Worm (Caenorhabditis elegans) whole organism, L3 larva: ENCODE results near the gene fbxa-170.

Source experiments
- fkh-10 ChIP-seq: sonication (generic microtip); optimal IDR thresholded peaks from 2 replicates; lab custom pipeline; 2017; ENCODE audit warnings: missing biosample characterization, missing genetic modification reagents, missing genetic modification characterization
- nhr-77 ChIP-seq: fragments of 150-350 bp; optimal IDR thresholded peaks from 2 replicates; lab custom pipeline; 2014; ENCODE audit warnings: missing biosample characterization, missing genetic modification characterization

- TF ChIP-seq nhr-77 (tag; lab: Kevin White, UChicago) (no peak), fkh-10 (GFP tag; lab: Kevin White, UChicago) (no peak)
These were observed 25.1 kb upstream of the fbxa-170 start for ce11 chrX:1703049-1703448.
